Fruit fly (Drosophila melanogaster): ENCODE data around the gene Mur89F.

The Mur89F gene

DNA sequence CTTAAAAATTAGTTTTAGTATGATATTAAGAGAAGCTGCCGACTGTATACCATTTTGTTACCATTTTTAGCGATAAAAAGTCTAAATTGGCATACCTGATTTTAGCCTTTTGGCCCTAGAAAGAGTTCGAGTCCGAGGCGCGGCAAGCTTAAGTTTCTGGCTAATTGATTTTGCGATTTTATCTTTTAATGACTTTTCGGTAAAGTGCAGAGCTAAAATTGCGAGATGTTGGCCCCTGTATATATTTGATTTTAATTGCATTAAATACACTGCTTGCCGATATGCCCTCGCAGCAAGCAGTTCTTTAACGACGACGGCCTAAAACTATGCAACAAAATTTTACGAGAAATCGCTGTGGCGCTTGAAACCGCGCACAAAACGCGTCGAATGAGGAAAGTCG lies 29.6 kb upstream of the Mur89F start (continued):
- TF ChIP-seq CG1529 (GFP tag; optimal IDR thresholded peaks at IDR 0.05) (no peak), ewg (GFP tag; optimal IDR thresholded peaks at IDR 0.05) (peak; percentile 30), Gsc (GFP tag; IDR thresholded peaks at IDR 0.05) (no peak), CG17829 (tag; optimal IDR thresholded peaks at IDR 0.05) (no peak), CG8359 (GFP tag; optimal IDR thresholded peaks at IDR 0.05; ENCODE audit: borderline replicate concordance) (peak; percentile 100), Doc2 (GFP tag; IDR thresholded peaks at IDR 0.05) (no peak), CG10147 (GFP tag; optimal IDR thresholded peaks at IDR 0.05) (no peak), psq (GFP tag; optimal IDR thresholded peaks at IDR 0.05) (no peak), salm (tag; optimal IDR thresholded peaks at IDR 0.05) (no peak), sisA (GFP tag; IDR thresholded peaks at IDR 0.05) (peak; percentile 42), CG10462 (GFP tag; optimal IDR thresholded peaks at IDR 0.05) (no peak), Med (GFP tag) (no peak), CG12071 (GFP tag; optimal IDR thresholded peaks at IDR 0.05) (no peak), p53 (GFP tag; optimal IDR thresholded peaks at IDR 0.05) (no peak), CG9817 (tag; optimal IDR thresholded peaks at IDR 0.05) (no peak), dati (GFP tag; IDR thresholded peaks at IDR 0.05) (no peak), CG34422 (GFP tag; IDR thresholded peaks at IDR 0.05) (peak; percentile 48; the same call in 2 of the 3 replicates), CG10543 (GFP tag; optimal IDR thresholded peaks at IDR 0.05) (no peak), tio (GFP tag; optimal IDR thresholded peaks at IDR 0.05) (peak; percentile 50), Gug (GFP tag; IDR thresholded peaks at IDR 0.05) (no peak; the same call in 3 of the 4 replicates), CG4360 (GFP tag; IDR thresholded peaks at IDR 0.05) (no peak), CG1647 (GFP tag; optimal IDR thresholded peaks at IDR 0.05) (no peak), CG3065 (GFP tag; optimal IDR thresholded peaks at IDR 0.05) (no peak), CG1233 (GFP tag; optimal IDR thresholded peaks at IDR 0.05) (no peak), CG17612 (GFP tag; IDR thresholded peaks at IDR 0.05) (no peak), CG16813 (GFP tag; IDR thresholded peaks at IDR 0.05; ENCODE audit: partially characterized antibody) (no peak), tx (GFP tag; optimal IDR thresholded peaks at IDR 0.05) (no peak), ato (GFP tag; IDR thresholded peaks at IDR 0.05; ENCODE audit: partially characterized antibody) (no peak), CG17361 (GFP tag; IDR thresholded peaks at IDR 0.05) (no peak; the same call in 2 of the 3 replicates), Ets97D (GFP tag; optimal IDR thresholded peaks at IDR 0.05) (peak; percentile 28), YL-1 (GFP tag; optimal IDR thresholded peaks at IDR 0.05) (no peak), cwo (GFP tag; optimal IDR thresholded peaks at IDR 0.05) (no peak), gt (GFP tag; IDR thresholded peaks at IDR 0.05) (no peak), z (GFP tag; IDR thresholded peaks at IDR 0.05) (no peak), Blimp-1 (GFP tag; optimal IDR thresholded peaks at IDR 0.05) (no peak), bcd (GFP tag; optimal IDR thresholded peaks at IDR 0.05) (peak; percentile 33), NC2α (GFP tag; optimal IDR thresholded peaks at IDR 0.05) (no peak), lov (optimal IDR thresholded peaks at IDR 0.05) (no peak), lov (GFP tag; IDR thresholded peaks at IDR 0.05) (no peak), CG30403 (GFP tag; optimal IDR thresholded peaks at IDR 0.05) (peak; percentile 33), Dfd (GFP tag; optimal IDR thresholded peaks at IDR 0.05) (no peak), ac (GFP tag; optimal IDR thresholded peaks at IDR 0.05) (no peak), bowl (GFP tag; IDR thresholded peaks at IDR 0.05) (no peak), Hr78 (GFP tag; optimal IDR thresholded peaks at IDR 0.05) (no peak), NFAT (GFP tag; IDR thresholded peaks at IDR 0.05) (no peak), toy (GFP tag; IDR thresholded peaks at IDR 0.05) (no peak), gro (GFP tag; optimal IDR thresholded peaks at IDR 0.05) (no peak), Awh (GFP tag; IDR thresholded peaks at IDR 0.05) (no peak), CG14860 (GFP tag; IDR thresholded peaks at IDR 0.05; ENCODE audit: partially characterized antibody) (no peak), CG30020 (tag; optimal IDR thresholded peaks at IDR 0.05) (no peak), CG12236 (GFP tag; optimal IDR thresholded peaks at IDR 0.05) (no peak), Lpt (GFP tag; optimal IDR thresholded peaks at IDR 0.05) (no peak), Hsf (GFP tag; optimal IDR thresholded peaks at IDR 0.05) (peak; percentile 43)
